Worm (Caenorhabditis elegans): Measurements from ENCODE around the gene F54C9.9.
A peak's percentile ranks its signal among the peaks of the same experiment; 100 is the strongest.

F54C9.9 gene

DNA sequence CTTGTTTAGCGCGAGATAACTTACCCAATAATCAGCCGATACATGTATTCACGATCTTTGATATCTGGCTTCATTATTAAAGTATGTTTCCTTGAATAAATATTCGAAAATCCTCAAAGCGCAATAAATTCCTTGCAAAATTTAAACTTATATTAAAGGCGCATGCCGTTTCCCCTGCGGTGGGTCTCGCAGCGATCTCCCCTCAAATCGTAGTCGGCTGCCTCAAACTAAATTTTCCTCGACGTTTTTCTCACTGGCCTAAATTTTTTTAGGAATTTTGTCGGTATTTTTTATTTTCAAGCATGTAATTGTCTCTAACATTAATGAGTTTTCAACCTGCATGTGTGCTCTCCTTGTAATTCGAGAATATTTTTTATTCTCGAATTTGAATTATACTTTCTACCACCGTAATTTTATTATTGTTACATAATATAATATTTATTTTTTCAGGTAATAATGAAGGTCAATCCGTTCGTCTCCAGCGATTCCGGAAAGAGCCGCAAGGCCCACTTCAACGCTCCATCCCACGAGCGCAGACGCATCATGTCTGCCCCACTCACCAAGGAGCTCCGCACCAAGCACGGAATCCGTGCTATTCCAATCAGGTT lies 24.6 kb downstream of the F54C9.9 start, which contains the start of the genes cpf-1 and rpl-26 (continued):
- TF ChIP-seq B0035.1 (tag; optimal IDR thresholded peaks at IDR 0.05) (no peak), C06A6.2 (GFP tag; conservative IDR thresholded peaks at IDR 0.05) (no peak), zfh-2 (GFP tag; conservative IDR thresholded peaks at IDR 0.05) (0 out of 2 replicates have a peak, but pooled peaks have one; percentile 8), let-526 (GFP tag; IDR thresholded peaks at IDR 0.05) (no peak), C17E4.6 (GFP tag; IDR thresholded peaks at IDR 0.05) (no peak), hlh-26 (GFP tag; conservative IDR thresholded peaks at IDR 0.05) (no peak), F57A8.1 (GFP tag; optimal IDR thresholded peaks at IDR 0.05) (no peak), nhr-27 (tag; optimal IDR thresholded peaks at IDR 0.05) (no peak), lin-35 (GFP tag; optimal IDR thresholded peaks at IDR 0.05) (no peak), ceh-58 (GFP tag; IDR thresholded peaks at IDR 0.05) (no peak), snpc-4 (GFP tag; optimal IDR thresholded peaks at IDR 0.05) (peak; percentile 71), snpc-4 (tag; optimal IDR thresholded peaks at IDR 0.05) (peak; percentile 55 to 80 (median 74)), hlh-12 (tag; optimal IDR thresholded peaks at IDR 0.05) (no peak), T07F8.4 (tag; optimal IDR thresholded peaks at IDR 0.05) (no peak), egrh-3 (GFP tag; IDR thresholded peaks at IDR 0.05) (no peak), egl-44 (GFP tag; IDR thresholded peaks at IDR 0.05) (no peak), hmg-20 (GFP tag; IDR thresholded peaks at IDR 0.05) (no peak), akir-1 (GFP tag; optimal IDR thresholded peaks at IDR 0.05) (no peak), ztf-26 (tag; optimal IDR thresholded peaks at IDR 0.05) (no peak), attf-6 (GFP tag; IDR thresholded peaks at IDR 0.05) (no peak), rcor-1 (GFP tag; IDR thresholded peaks at IDR 0.05) (no peak), snpc-1.3 (tag; optimal IDR thresholded peaks at IDR 0.05; ENCODE audit: insufficient read depth) (peak; percentile 34), unc-62 (GFP tag; optimal IDR thresholded peaks at IDR 0.05) (no peak), B0261.1 (tag; optimal IDR thresholded peaks at IDR 0.05) (no peak), K11D2.4 (GFP tag; IDR thresholded peaks at IDR 0.05) (no peak), B0336.3 (GFP tag; IDR thresholded peaks at IDR 0.05) (no peak), Y53G8AR.9 (GFP tag; conservative IDR thresholded peaks at IDR 0.05) (no peak), aptf-2 (GFP tag; conservative IDR thresholded peaks at IDR 0.05) (no peak), nfyb-1 (GFP tag; IDR thresholded peaks at IDR 0.05) (no peak), tbp1 (GFP tag; optimal IDR thresholded peaks at IDR 0.05) (peak; percentile 33), madf-6 (GFP tag; IDR thresholded peaks at IDR 0.05) (peak; percentile 38; the same call in 1 of the 2 replicates), gei-17 (GFP tag; optimal IDR thresholded peaks at IDR 0.05) (no peak), F10E7.11 (tag; optimal IDR thresholded peaks at IDR 0.05) (no peak), K12H6.12 (tag; optimal IDR thresholded peaks at IDR 0.05) (no peak), Y95B8A.8 (GFP tag; IDR thresholded peaks at IDR 0.05) (no peak), sptf-2 (GFP tag; optimal IDR thresholded peaks at IDR 0.05) (peak; percentile 92), ztf-6 (GFP tag; IDR thresholded peaks at IDR 0.05) (no peak), Y79H2A.3 (GFP tag; conservative IDR thresholded peaks at IDR 0.05) (no peak), tlf-1 (GFP tag; optimal IDR thresholded peaks at IDR 0.05) (no peak), ceh-27 (GFP tag; optimal IDR thresholded peaks at IDR 0.05) (no peak), ztf-25 (GFP tag; IDR thresholded peaks at IDR 0.05) (no peak), madf-8 (GFP tag; conservative IDR thresholded peaks at IDR 0.05) (no peak), tbx-9 (tag; optimal IDR thresholded peaks at IDR 0.05; ENCODE audit: borderline replicate concordance) (no peak), mel-28 (tag; optimal IDR thresholded peaks at IDR 0.05; ENCODE audit: borderline replicate concordance) (no peak), mcd-1 (GFP tag; IDR thresholded peaks at IDR 0.05) (peak; percentile 32; the same call in 1 of the 2 replicates), nhr-120 (GFP tag; IDR thresholded peaks at IDR 0.05) (no peak)
